Worm (Caenorhabditis elegans): ENCODE results near the gene F52B11.2.

DNA sequence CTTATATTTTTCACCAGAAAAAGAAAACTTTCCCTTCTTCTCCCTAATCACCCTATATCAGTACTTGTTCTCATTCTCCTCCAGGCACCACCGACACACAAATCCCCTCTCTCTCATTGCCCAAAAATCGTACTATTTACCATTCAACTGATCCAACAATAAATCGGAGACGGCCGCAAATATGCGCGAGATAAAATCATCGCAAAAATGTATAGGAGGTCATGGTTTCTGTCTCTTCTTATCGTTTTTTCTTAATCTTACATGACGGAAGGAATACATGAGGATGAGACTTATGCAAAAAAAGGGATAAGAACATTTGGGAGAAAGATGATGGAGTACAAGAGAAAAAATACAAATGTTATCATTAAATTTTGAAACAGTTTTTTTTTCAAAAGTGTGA is 3.0 kb downstream of the F52B11.2 start:
- TF ChIP-seq crh-2 (tag; optimal IDR thresholded peaks at IDR 0.05) (no peak), nhr-12 (tag; optimal IDR thresholded peaks at IDR 0.05) (no peak), alr-1 (tag; optimal IDR thresholded peaks at IDR 0.05) (no peak), mab-5 (tag; optimal IDR thresholded peaks at IDR 0.05) (no peak), skn-1 (tag; optimal IDR thresholded peaks at IDR 0.05) (no peak), unc-39 (tag; optimal IDR thresholded peaks at IDR 0.05) (no peak), nhr-21 (tag; optimal IDR thresholded peaks at IDR 0.05) (peak; percentile 6), nhr-10 (tag; optimal IDR thresholded peaks at IDR 0.05) (no peak), lin-13 (GFP tag; optimal IDR thresholded peaks at IDR 0.05) (no peak), R02D3.7 (tag; optimal IDR thresholded peaks at IDR 0.05) (no peak), elt-3 (tag; optimal IDR thresholded peaks at IDR 0.05) (no peak)
